ENCODE assay signal across 1 fruit fly cellular context in genomic region chr3L:18756293-18756887, dm6.
TF ChIP-seq lines count a peak whose summit lies in the region.

No protein-coding gene starts in this region.

TF ChIP-seq in whole organism, embryonic, 481 proteins besides CTCF, POLR2A, EP300 and RAD21 (continued from another document):
- TF ChIP-seq NFAT (GFP tag; IDR thresholded peaks at IDR 0.05; lab: Robert Waterston, UW) = no peak
- peak; percentile 73 for TF ChIP-seq CG12391 (tag; optimal IDR thresholded peaks at IDR 0.05; lab: Kevin White, UChicago)
- no peak for TF ChIP-seq Sry-β (GFP tag; optimal IDR thresholded peaks at IDR 0.05; lab: Kevin White, UChicago)
- peak; percentile 23; the same call in 1 of the 3 replicates for TF ChIP-seq CG11093 (GFP tag; IDR thresholded peaks at IDR 0.05; lab: Robert Waterston, UW)
- TF ChIP-seq CG7556 (GFP tag; optimal IDR thresholded peaks at IDR 0.05; lab: Kevin White, UChicago) = peak; percentile 46
- no peak for TF ChIP-seq BEAF-32 (GFP tag; optimal IDR thresholded peaks at IDR 0.05; lab: Kevin White, UChicago)
- TF ChIP-seq corto (GFP tag; optimal IDR thresholded peaks at IDR 0.05; lab: Kevin White, UChicago) = no peak
- no peak for TF ChIP-seq nerfin-2 (GFP tag; IDR thresholded peaks at IDR 0.05; lab: Robert Waterston, UW; ENCODE audit: partially characterized antibody)
- no peak for TF ChIP-seq tll (GFP tag; optimal IDR thresholded peaks at IDR 0.05; lab: Kevin White, UChicago)
- TF ChIP-seq Taf1 (GFP tag; IDR thresholded peaks at IDR 0.05; lab: Robert Waterston, UW) = no peak
- no peak for TF ChIP-seq CG12744 (GFP tag; optimal IDR thresholded peaks at IDR 0.05; lab: Kevin White, UChicago)
- TF ChIP-seq HLH54F (GFP tag; optimal IDR thresholded peaks at IDR 0.05; lab: Kevin White, UChicago) = no peak
- no peak for TF ChIP-seq Dad (GFP tag; optimal IDR thresholded peaks at IDR 0.05; lab: Kevin White, UChicago)
- TF ChIP-seq salm (tag; optimal IDR thresholded peaks at IDR 0.05; lab: Kevin White, UChicago) = peak; percentile 10
- no peak for TF ChIP-seq CG9876 (GFP tag; optimal IDR thresholded peaks at IDR 0.05; lab: Kevin White, UChicago)
- TF ChIP-seq dpn (GFP tag; optimal IDR thresholded peaks at IDR 0.05; lab: Kevin White, UChicago) = peak; percentile 6 to 11
- TF ChIP-seq Dek (tag; optimal IDR thresholded peaks at IDR 0.05; lab: Kevin White, UChicago) = peak; percentile 5
- TF ChIP-seq row (GFP tag; IDR thresholded peaks at IDR 0.05; lab: Robert Waterston, UW) = peak; percentile 47; the same call in 2 of the 3 replicates
- TF ChIP-seq btn (GFP tag; optimal IDR thresholded peaks at IDR 0.05; lab: Kevin White, UChicago) = no peak
- no peak for TF ChIP-seq gro (GFP tag; optimal IDR thresholded peaks at IDR 0.05; lab: Kevin White, UChicago)
- no peak for TF ChIP-seq Lpt (GFP tag; optimal IDR thresholded peaks at IDR 0.05; lab: Kevin White, UChicago)
- TF ChIP-seq ase (GFP tag; IDR thresholded peaks at IDR 0.05; lab: Robert Waterston, UW) = peak; percentile 21; the same call in 1 of the 3 replicates
- no peak for TF ChIP-seq NC2α (GFP tag; optimal IDR thresholded peaks at IDR 0.05; lab: Kevin White, UChicago)
- TF ChIP-seq CG1529 (GFP tag; optimal IDR thresholded peaks at IDR 0.05; lab: Kevin White, UChicago) = peak; percentile 59
- no peak for TF ChIP-seq ERR (GFP tag; optimal IDR thresholded peaks at IDR 0.05; lab: Kevin White, UChicago)
- TF ChIP-seq esg (GFP tag; conservative IDR thresholded peaks at IDR 0.05; lab: Robert Waterston, UW) = peak; percentile 40; the same call in 1 of the 2 replicates
- no peak for TF ChIP-seq ssp (GFP tag; IDR thresholded peaks at IDR 0.05; lab: Robert Waterston, UW)
- TF ChIP-seq gcm (GFP tag; optimal IDR thresholded peaks at IDR 0.05; lab: Kevin White, UChicago) = no peak
- TF ChIP-seq schlank (tag; optimal IDR thresholded peaks at IDR 0.05; lab: Kevin White, UChicago) = no peak
TF ChIP-seq in whole organism, embryonic: peak in this region for 156.
